Fruit fly (Drosophila melanogaster) whole organism, embryonic: ENCODE results near the gene CG14835.

Experiments
- Atf6 ChIP-seq: fragments of 200-800 bp; sonication (Bioruptor generic); IDR thresholded peaks from 2 replicates; pipeline ENCODE4 v1.3.6; 2022; ENCODE audit warnings: missing biosample characterization, missing genetic modification characterization
- B-H2 ChIP-seq: fragments of 200-800 bp; sonication (Bioruptor generic); optimal IDR thresholded peaks from 2 replicates; lab custom pipeline; 2018; ENCODE audit warnings: missing biosample characterization, mild to moderate bottlenecking, missing genetic modification characterization
- CG10543 ChIP-seq: fragments of 200-800 bp; sonication (Bioruptor generic); optimal IDR thresholded peaks from 3 replicates; lab custom pipeline; 2017; ENCODE audit warnings: missing biosample characterization, mild to moderate bottlenecking, missing genetic modification characterization, moderate library complexity
- CG12155 ChIP-seq: fragments of 200-800 bp; sonication (Bioruptor generic); optimal IDR thresholded peaks from 3 replicates; lab custom pipeline; 2016; ENCODE audit warnings: missing biosample characterization, missing genetic modification characterization
- CG12236 ChIP-seq: fragments of 200-800 bp; sonication (Bioruptor generic); optimal IDR thresholded peaks from 2 replicates; lab custom pipeline; 2016; ENCODE audit warnings: missing biosample characterization, missing genetic modification characterization
- CG13894 ChIP-seq: fragments of 200-800 bp; sonication (Bioruptor generic); optimal IDR thresholded peaks from 3 replicates; lab custom pipeline; 2018; ENCODE audit warnings: missing biosample characterization, mild to moderate bottlenecking, missing genetic modification characterization, moderate library complexity
- CG14667 ChIP-seq: fragments of 200-800 bp; sonication (Bioruptor generic); IDR thresholded peaks from 2 replicates; pipeline ENCODE4 v1.3.6; 2022; ENCODE audit warnings: missing biosample characterization, missing genetic modification characterization
- CG14710 ChIP-seq: fragments of 200-800 bp; sonication (Bioruptor generic); optimal IDR thresholded peaks from 3 replicates; lab custom pipeline; 2019; ENCODE audit warnings: missing biosample characterization, mild to moderate bottlenecking, missing genetic modification characterization, moderate library complexity
- CG17359 ChIP-seq: fragments of 200-800 bp; sonication (Bioruptor generic); optimal IDR thresholded peaks from 3 replicates; lab custom pipeline; 2018; ENCODE audit warnings: missing biosample characterization, mild to moderate bottlenecking, missing genetic modification characterization, moderate library complexity
- CG17385 ChIP-seq: fragments of 200-800 bp; sonication (Bioruptor generic); optimal IDR thresholded peaks from 3 replicates; lab custom pipeline; 2018; ENCODE audit warnings: missing biosample characterization, mild to moderate bottlenecking, missing genetic modification characterization
- CG30403 ChIP-seq: fragments of 200-800 bp; sonication (Bioruptor generic); optimal IDR thresholded peaks from 3 replicates; lab custom pipeline; 2016; ENCODE audit warnings: missing biosample characterization, missing genetic modification characterization
- CG3281 ChIP-seq: fragments of 200-800 bp; sonication (Bioruptor generic); optimal IDR thresholded peaks from 3 replicates; lab custom pipeline; 2017; ENCODE audit warnings: missing biosample characterization, mild to moderate bottlenecking, missing genetic modification characterization
- CG6683 ChIP-seq: fragments of 200-800 bp; sonication (Bioruptor generic); optimal IDR thresholded peaks from 2 replicates; lab custom pipeline; 2017; ENCODE audit warnings: missing biosample characterization, mild to moderate bottlenecking, missing genetic modification characterization, missing genetic modification reagents
- CG6854 ChIP-seq: fragments of 200-800 bp; sonication (Bioruptor generic); optimal IDR thresholded peaks from 3 replicates; lab custom pipeline; 2017; ENCODE audit warnings: missing biosample characterization, mild to moderate bottlenecking, missing genetic modification characterization
- CG7372 ChIP-seq: fragments of 200-800 bp; sonication (Bioruptor generic); IDR thresholded peaks from 2 replicates; pipeline ENCODE4 v1.3.6; 2022; ENCODE audit warnings: missing biosample characterization, missing genetic modification characterization
- CG7963 ChIP-seq: fragments of 200-800 bp; sonication (Bioruptor generic); IDR thresholded peaks from 3 replicates; pipeline ENCODE4 v1.3.6; 2022; ENCODE audit warnings: missing biosample characterization, missing genetic modification characterization; ENCODE audit not compliant: partially characterized antibody
- CG8924 ChIP-seq: fragments of 200-800 bp; optimal IDR thresholded peaks from 3 replicates; lab custom pipeline; 2019; ENCODE audit warnings: missing biosample characterization, mild to moderate bottlenecking, missing genetic modification characterization, moderate library complexity
- CG9215 ChIP-seq: fragments of 200-800 bp; sonication (Bioruptor generic); IDR thresholded peaks from 2 replicates; pipeline ENCODE4 v1.3.6; 2022; ENCODE audit warnings: missing biosample characterization, missing genetic modification characterization
- D19A ChIP-seq: fragments of 200-800 bp; optimal IDR thresholded peaks from 3 replicates; lab custom pipeline; 2019; ENCODE audit warnings: missing biosample characterization, mild to moderate bottlenecking, missing genetic modification characterization, moderate library complexity
- Dp ChIP-seq: fragments of 200-800 bp; sonication (Bioruptor generic); optimal IDR thresholded peaks from 2 replicates; lab custom pipeline; 2018; ENCODE audit warnings: missing biosample characterization, mild to moderate bottlenecking, missing genetic modification characterization, moderate library complexity
- Drgx ChIP-seq: fragments of 200-800 bp; sonication (Bioruptor generic); IDR thresholded peaks from 2 replicates; pipeline ENCODE4 v1.3.6; 2022; ENCODE audit warnings: missing biosample characterization, missing genetic modification characterization
- Eip74EF ChIP-seq, 2 experiments: fragments of 200-800 bp in 1 of 2; fragments of >200 bp in 1 of 2; sonication (Bioruptor generic) in 1 of 2; optimal IDR thresholded peaks; 2 replicates each; lab custom pipeline; 2017 to 2019; ENCODE audit warnings: missing biosample characterization in 2 of 2, missing genetic modification characterization in 2 of 2, mild to moderate bottlenecking in 1 of 2, moderate library complexity in 1 of 2
- Elba2 ChIP-seq: fragments of 200-800 bp; sonication (Bioruptor generic); optimal IDR thresholded peaks from 3 replicates; lab custom pipeline; 2016; ENCODE audit warnings: missing biosample characterization, missing genetic modification characterization
- Gsc ChIP-seq: fragments of 200-800 bp; sonication (Bioruptor generic); IDR thresholded peaks from 2 replicates; pipeline ENCODE4 v1.3.6; 2022; ENCODE audit warnings: missing biosample characterization, missing genetic modification characterization
- HLH4C ChIP-seq: fragments of 200-800 bp; sonication (Bioruptor generic); IDR thresholded peaks from 3 replicates; pipeline ENCODE4 v1.3.6; 2022; ENCODE audit warnings: missing biosample characterization, missing genetic modification characterization; ENCODE audit not compliant: partially characterized antibody
- Mrtf ChIP-seq: fragments of 200-800 bp; sonication (Bioruptor generic); IDR thresholded peaks from 3 replicates; pipeline ENCODE4 v1.3.6; 2022; ENCODE audit warnings: missing biosample characterization, missing genetic modification characterization
- NFAT ChIP-seq: fragments of 200-800 bp; sonication (Bioruptor generic); IDR thresholded peaks from 2 replicates; pipeline ENCODE4 v1.3.6; 2022; ENCODE audit warnings: missing biosample characterization, missing genetic modification characterization
- PHDP ChIP-seq: fragments of 200-800 bp; sonication (Bioruptor generic); optimal IDR thresholded peaks from 3 replicates; lab custom pipeline; 2018; ENCODE audit warnings: missing biosample characterization, mild to moderate bottlenecking, missing genetic modification characterization, moderate library complexity
- Rx ChIP-seq: fragments of 200-800 bp; sonication (Bioruptor generic); IDR thresholded peaks from 2 replicates; pipeline ENCODE4 v1.3.6; 2022; ENCODE audit warnings: missing biosample characterization, missing genetic modification characterization
- TFAM ChIP-seq: fragments of 200-800 bp; sonication (Bioruptor generic); optimal IDR thresholded peaks from 2 replicates; lab custom pipeline; 2017; ENCODE audit warnings: missing biosample characterization, missing genetic modification characterization, inconsistent platforms
- abd-A ChIP-seq: fragments of 200-800 bp; sonication (Bioruptor generic); optimal IDR thresholded peaks from 3 replicates; lab custom pipeline; 2019; ENCODE audit warnings: missing biosample characterization, mild to moderate bottlenecking, missing genetic modification characterization, moderate library complexity
- amos ChIP-seq: fragments of 200-800 bp; sonication (Bioruptor generic); IDR thresholded peaks from 2 replicates; pipeline ENCODE4 v1.3.6; 2022; ENCODE audit warnings: missing biosample characterization, missing genetic modification characterization; ENCODE audit not compliant: partially characterized antibody
- ap ChIP-seq: fragments of 200-800 bp; sonication (Bioruptor generic); IDR thresholded peaks from 2 replicates; pipeline ENCODE4 v1.3.6; 2022; ENCODE audit warnings: missing biosample characterization, missing genetic modification characterization
- ara ChIP-seq: fragments of 200-800 bp; sonication (Bioruptor generic); IDR thresholded peaks from 2 replicates; pipeline ENCODE4 v1.3.6; 2022; ENCODE audit warnings: missing biosample characterization, missing genetic modification characterization
- az2 ChIP-seq: fragments of 200-800 bp; sonication (Bioruptor generic); optimal IDR thresholded peaks from 3 replicates; lab custom pipeline; 2016; ENCODE audit warnings: missing biosample characterization, missing genetic modification characterization
- cas ChIP-seq: fragments of 200-800 bp; sonication (Bioruptor generic); IDR thresholded peaks from 2 replicates; pipeline ENCODE4 v1.3.6; 2022; ENCODE audit warnings: missing biosample characterization, missing genetic modification characterization
- danr ChIP-seq: fragments of 200-800 bp; sonication (Bioruptor generic); IDR thresholded peaks from 2 replicates; pipeline ENCODE4 v1.3.6; 2022; ENCODE audit warnings: missing biosample characterization, missing genetic modification characterization
- dm ChIP-seq: fragments of 200-800 bp; sonication (Bioruptor generic); optimal IDR thresholded peaks from 3 replicates; lab custom pipeline; 2016; ENCODE audit warnings: missing biosample characterization, missing genetic modification characterization
- dmrt11E ChIP-seq: fragments of 200-800 bp; sonication (Bioruptor generic); optimal IDR thresholded peaks from 3 replicates; lab custom pipeline; 2018; ENCODE audit warnings: missing biosample characterization, mild to moderate bottlenecking, missing genetic modification characterization, moderate library complexity
- ewg ChIP-seq: fragments of 200-800 bp; sonication (Bioruptor generic); optimal IDR thresholded peaks from 3 replicates; lab custom pipeline; 2017; ENCODE audit warnings: mild to moderate bottlenecking, missing biosample characterization, missing genetic modification reagents, missing genetic modification characterization
- grau ChIP-seq: fragments of 200-800 bp; optimal IDR thresholded peaks from 3 replicates; lab custom pipeline; 2019; ENCODE audit warnings: missing biosample characterization, mild to moderate bottlenecking, missing genetic modification characterization, moderate library complexity
- grn ChIP-seq: fragments of 200-800 bp; sonication (Bioruptor generic); optimal IDR thresholded peaks from 3 replicates; lab custom pipeline; 2017; ENCODE audit warnings: missing biosample characterization, missing genetic modification characterization
- h ChIP-seq: fragments of >200 bp; optimal IDR thresholded peaks from 2 replicates; lab custom pipeline; 2017
- ind ChIP-seq: fragments of 200-800 bp; sonication (Bioruptor generic); optimal IDR thresholded peaks from 3 replicates; lab custom pipeline; 2016; ENCODE audit warnings: missing biosample characterization, missing genetic modification characterization
- nmo ChIP-seq: fragments of 200-800 bp; sonication (Bioruptor generic); optimal IDR thresholded peaks from 2 replicates; lab custom pipeline; 2018; ENCODE audit warnings: missing biosample characterization, mild to moderate bottlenecking, missing genetic modification characterization, moderate library complexity
- phol ChIP-seq: fragments of 200-800 bp; sonication (Bioruptor generic); optimal IDR thresholded peaks from 3 replicates; lab custom pipeline; 2018; ENCODE audit warnings: missing biosample characterization, mild to moderate bottlenecking, missing genetic modification characterization, moderate library complexity
- tup ChIP-seq: fragments of 200-800 bp; sonication (Bioruptor generic); optimal IDR thresholded peaks from 2 replicates; lab custom pipeline; 2016; ENCODE audit warnings: missing biosample characterization, mild to moderate bottlenecking, missing genetic modification characterization, moderate library complexity
- twi ChIP-seq: fragments of 200-800 bp; optimal IDR thresholded peaks from 2 replicates; lab custom pipeline; 2019; ENCODE audit warnings: missing biosample characterization, mild to moderate bottlenecking, missing genetic modification characterization, moderate library complexity
- tx ChIP-seq: fragments of 200-800 bp; sonication (Bioruptor generic); optimal IDR thresholded peaks from 2 replicates; lab custom pipeline; 2016; ENCODE audit warnings: missing biosample characterization, missing genetic modification characterization
- usp ChIP-seq: fragments of >200 bp; optimal IDR thresholded peaks from 2 replicates; lab custom pipeline; 2017; ENCODE audit warnings: missing biosample characterization, missing genetic modification characterization
- vvl ChIP-seq: fragments of 200-800 bp; sonication (Bioruptor generic); IDR thresholded peaks from 2 replicates; pipeline ENCODE4 v1.3.6; 2022; ENCODE audit warnings: missing biosample characterization, missing genetic modification characterization

CG14835 gene

dm6 chr3L:7433325-7433827, 3.9 kb downstream of the CG14835 start (continued):
- peak; percentile 27 for TF ChIP-seq D19A (tag; lab: Kevin White, UChicago)
- TF ChIP-seq CG6854 (GFP tag; lab: Kevin White, UChicago): no peak
- TF ChIP-seq CG12155 (GFP tag; lab: Kevin White, UChicago): no peak
- no peak for TF ChIP-seq CG7372 (GFP tag; lab: Robert Waterston, UW)
- TF ChIP-seq NFAT (GFP tag; lab: Robert Waterston, UW): peak; percentile 13; the same call in 1 of the 2 replicates
- peak; percentile 28 for TF ChIP-seq CG13894 (tag; lab: Kevin White, UChicago)
- TF ChIP-seq CG14667 (GFP tag; lab: Robert Waterston, UW): no peak
- no peak for TF ChIP-seq cas
- TF ChIP-seq TFAM (GFP tag; lab: Kevin White, UChicago): no peak
- TF ChIP-seq HLH4C (GFP tag; lab: Robert Waterston, UW): no peak
- peak; percentile 19 for TF ChIP-seq CG14710
- TF ChIP-seq danr: no peak
- TF ChIP-seq CG8924: no peak
- TF ChIP-seq dm (GFP tag; lab: Kevin White, UChicago): no peak
- TF ChIP-seq Dp: no peak
- TF ChIP-seq amos: peak; percentile 5; the same call in 1 of the 2 replicates
- TF ChIP-seq Mrtf (GFP tag; lab: Robert Waterston, UW): no peak
- TF ChIP-seq ind (GFP tag; lab: Kevin White, UChicago): no peak
- TF ChIP-seq abd-A (tag; lab: Kevin White, UChicago): peak; percentile 19
- TF ChIP-seq ewg (GFP tag; lab: Kevin White, UChicago): no peak
- no peak for TF ChIP-seq tx (GFP tag; lab: Kevin White, UChicago)
- no peak for TF ChIP-seq ap (GFP tag; lab: Robert Waterston, UW)
- no peak for TF ChIP-seq CG30403 (GFP tag; lab: Kevin White, UChicago)
- TF ChIP-seq CG12236 (GFP tag; lab: Kevin White, UChicago): no peak
- TF ChIP-seq Atf6 (GFP tag; lab: Robert Waterston, UW): peak; percentile 48; the same call in 1 of the 2 replicates
- TF ChIP-seq CG10543: peak; percentile 49
- peak; percentile 42 for TF ChIP-seq grau (tag; lab: Kevin White, UChicago)
- TF ChIP-seq nmo (GFP tag; lab: Kevin White, UChicago): peak; percentile 15
- TF ChIP-seq Drgx (GFP tag; lab: Robert Waterston, UW): peak; percentile 63
- TF ChIP-seq Rx (GFP tag; lab: Robert Waterston, UW): no peak
- TF ChIP-seq CG3281 (GFP tag; lab: Kevin White, UChicago): peak; percentile 34
- TF ChIP-seq CG17359 (tag; lab: Kevin White, UChicago): peak; percentile 10
- TF ChIP-seq Gsc (GFP tag; lab: Robert Waterston, UW): no peak
- no peak for TF ChIP-seq CG17385 (GFP tag; lab: Kevin White, UChicago)
- TF ChIP-seq vvl: peak; percentile 37; the same call in 1 of the 2 replicates
- no peak for TF ChIP-seq CG7963
- no peak for TF ChIP-seq h (lab: Kevin White, UChicago)
- TF ChIP-seq CG9215 (GFP tag; lab: Robert Waterston, UW): no peak
- TF ChIP-seq az2: no peak
- no peak for TF ChIP-seq Elba2 (GFP tag; lab: Kevin White, UChicago)
- TF ChIP-seq tup (GFP tag; lab: Kevin White, UChicago): no peak
- TF ChIP-seq phol (tag; lab: Kevin White, UChicago): peak; percentile 52
- TF ChIP-seq Eip74EF (GFP tag; optimal IDR thresholded peaks at IDR 0.05; lab: Kevin White, UChicago): no peak
- no peak for TF ChIP-seq twi (tag; lab: Kevin White, UChicago)
- TF ChIP-seq CG6683 (GFP tag; lab: Kevin White, UChicago): no peak
- no peak for TF ChIP-seq ara
- TF ChIP-seq B-H2 (GFP tag; lab: Kevin White, UChicago): no peak
- peak; percentile 31 for TF ChIP-seq PHDP
- TF ChIP-seq dmrt11E: peak; percentile 38
- TF ChIP-seq usp (GFP tag; lab: Kevin White, UChicago): no peak
- TF ChIP-seq grn (GFP tag; lab: Kevin White, UChicago): no peak
